Worm (Caenorhabditis elegans) whole organism, L1 larva: ENCODE measurements around the gene ZK721.3.

Source experiments
- C04F5.9 ChIP-seq: sonication (generic microtip); optimal IDR thresholded peaks from 2 replicates; lab custom pipeline; 2016; ENCODE audit warnings: missing genetic modification characterization, missing compliant biosample characterization
- F16B12.6 ChIP-seq: fragments of 150-350 bp; optimal IDR thresholded peaks from 2 replicates; lab custom pipeline; 2014; ENCODE audit warnings: missing biosample characterization, missing genetic modification characterization
- Y116A8C.19 ChIP-seq: sonication (generic microtip); optimal IDR thresholded peaks from 2 replicates; lab custom pipeline; 2016; ENCODE audit warnings: missing compliant biosample characterization, missing genetic modification characterization, borderline replicate concordance
- alr-1 ChIP-seq: fragments of 200-800 bp; sonication (Bioruptor generic); optimal IDR thresholded peaks from 2 replicates; lab custom pipeline; 2018; ENCODE audit warnings: borderline replicate concordance, mild to moderate bottlenecking, missing genetic modification characterization, missing compliant biosample characterization
- aly-2 ChIP-seq: fragments of 150-350 bp; optimal IDR thresholded peaks from 2 replicates; lab custom pipeline; 2014; ENCODE audit warnings: missing biosample characterization, missing genetic modification characterization
- ama-1 ChIP-seq: fragments of 150-350 bp; optimal IDR thresholded peaks from 2 replicates; lab custom pipeline; 2014
- blmp-1 ChIP-seq: fragments of 150-350 bp; optimal IDR thresholded peaks from 2 replicates; lab custom pipeline; 2014; ENCODE audit warnings: missing biosample characterization, missing genetic modification characterization
- ceh-63 ChIP-seq: fragments of 200-800 bp; sonication (Bioruptor generic); optimal IDR thresholded peaks from 2 replicates; lab custom pipeline; 2018; ENCODE audit warnings: mild to moderate bottlenecking, missing genetic modification characterization, missing compliant biosample characterization
- ceh-88 ChIP-seq: fragments of 200-800 bp; sonication (Bioruptor generic); IDR thresholded peaks from 2 replicates; pipeline ENCODE4 v1.3.6; 2022; ENCODE audit warnings: missing genetic modification characterization, missing compliant biosample characterization
- ces-1 ChIP-seq: fragments of 150-350 bp; optimal IDR thresholded peaks from 2 replicates; lab custom pipeline; 2014; ENCODE audit warnings: missing biosample characterization, missing genetic modification reagents, missing genetic modification characterization
- dpl-1 ChIP-seq, 3 experiments: fragments of 150-350 bp in 2 of 3; sonication (generic microtip) in 1 of 3; optimal IDR thresholded peaks; 2 replicates each; lab custom pipeline; 2014 to 2017; ENCODE audit warnings: missing biosample characterization in 3 of 3, missing genetic modification characterization in 3 of 3, missing genetic modification reagents in 3 of 3
- dsc-1 ChIP-seq: sonication (generic microtip); optimal IDR thresholded peaks from 2 replicates; lab custom pipeline; 2016; ENCODE audit warnings: mild to moderate bottlenecking, missing genetic modification characterization, missing compliant biosample characterization
- efl-1 ChIP-seq, 4 experiments: fragments of 150-350 bp; optimal IDR thresholded peaks in 3 of 4; peaks in 1 of 4; 1 replicate in 1 of 4; 2 replicates in 3 of 4; lab custom pipeline; 2014; ENCODE audit warnings: missing biosample characterization in 2 of 4, missing genetic modification characterization in 2 of 4, missing genetic modification reagents in 2 of 4
- egl-13 ChIP-seq: sonication (generic microtip); optimal IDR thresholded peaks from 2 replicates; lab custom pipeline; 2016; ENCODE audit warnings: missing genotype, missing genetic modification reagents, missing genetic modification characterization, missing compliant biosample characterization
- elt-2 ChIP-seq: sonication (generic microtip); optimal IDR thresholded peaks from 2 replicates; lab custom pipeline; 2016; ENCODE audit warnings: missing genetic modification characterization, mild to moderate bottlenecking, inconsistent platforms, missing compliant biosample characterization, missing genetic modification reagents
- fkh-10 ChIP-seq: sonication (generic microtip); optimal IDR thresholded peaks from 2 replicates; lab custom pipeline; 2017; ENCODE audit warnings: missing biosample characterization, missing genetic modification reagents, missing genetic modification characterization
- fkh-4 ChIP-seq: sonication (generic microtip); optimal IDR thresholded peaks from 2 replicates; lab custom pipeline; 2016; ENCODE audit warnings: missing compliant biosample characterization, missing genetic modification characterization, borderline replicate concordance
- fkh-8 ChIP-seq: sonication (generic microtip); optimal IDR thresholded peaks from 2 replicates; lab custom pipeline; 2016; ENCODE audit warnings: mild to moderate bottlenecking, missing genetic modification characterization, missing compliant biosample characterization
- fos-1 ChIP-seq: fragments of 150-350 bp; optimal IDR thresholded peaks from 2 replicates; lab custom pipeline; 2014; ENCODE audit warnings: missing biosample characterization, missing genetic modification characterization
- grh-1 ChIP-seq: fragments of 200-800 bp; sonication (Bioruptor generic); IDR thresholded peaks from 2 replicates; pipeline ENCODE4 v1.3.6; 2022; ENCODE audit warnings: missing genetic modification reagents, missing genetic modification characterization, missing compliant biosample characterization
- hlh-17 ChIP-seq: fragments of 200-800 bp; sonication (Bioruptor generic); optimal IDR thresholded peaks from 2 replicates; lab custom pipeline; 2018; ENCODE audit warnings: missing genetic modification characterization, mild to moderate bottlenecking, missing compliant biosample characterization, moderate library complexity, borderline replicate concordance
- hlh-4 ChIP-seq: sonication (generic microtip); optimal IDR thresholded peaks from 2 replicates; lab custom pipeline; 2016; ENCODE audit warnings: mild to moderate bottlenecking, missing genetic modification characterization, missing compliant biosample characterization
- irx-1 ChIP-seq: sonication (generic microtip); optimal IDR thresholded peaks from 2 replicates; lab custom pipeline; 2016; ENCODE audit warnings: missing genetic modification characterization, missing compliant biosample characterization
- jun-1 ChIP-seq: fragments of 150-350 bp; optimal IDR thresholded peaks from 2 replicates; lab custom pipeline; 2014; ENCODE audit warnings: missing biosample characterization, missing genetic modification reagents, missing genetic modification characterization
- lin-39 ChIP-seq: fragments of 150-350 bp; optimal IDR thresholded peaks from 2 replicates; lab custom pipeline; 2014; ENCODE audit warnings: missing biosample characterization, missing genetic modification reagents, missing genetic modification characterization
- lir-3 ChIP-seq: sonication (generic microtip); optimal IDR thresholded peaks from 2 replicates; lab custom pipeline; 2016; ENCODE audit warnings: mild to moderate bottlenecking, missing genetic modification characterization, moderate library complexity, missing compliant biosample characterization; ENCODE audit not compliant: poor library complexity
- lsy-2 ChIP-seq, 2 experiments: fragments of 150-350 bp; optimal IDR thresholded peaks; 2 replicates each; lab custom pipeline; 2014; ENCODE audit warnings: missing biosample characterization in 2 of 2, missing genetic modification characterization in 2 of 2
- mdl-1 ChIP-seq, 2 experiments: fragments of 150-350 bp; optimal IDR thresholded peaks; 2 replicates each; lab custom pipeline; 2014 to 2017; ENCODE audit warnings: missing biosample characterization in 2 of 2, missing genetic modification characterization in 2 of 2, inconsistent platforms in 1 of 2
- mep-1 ChIP-seq: fragments of 150-350 bp; optimal IDR thresholded peaks from 2 replicates; lab custom pipeline; 2014; ENCODE audit warnings: missing biosample characterization, missing genetic modification characterization
- nhr-12 ChIP-seq: sonication (generic microtip); optimal IDR thresholded peaks from 2 replicates; lab custom pipeline; 2017; ENCODE audit warnings: missing biosample characterization, missing genetic modification characterization
- nhr-19 ChIP-seq: fragments of 200-800 bp; sonication (Bioruptor generic); conservative IDR thresholded peaks from 2 replicates; pipeline ENCODE4 v1.3.6; 2022; ENCODE audit warnings: missing genetic modification characterization, missing compliant biosample characterization
- nhr-20 ChIP-seq: sonication (generic microtip); optimal IDR thresholded peaks from 2 replicates; lab custom pipeline; 2016; ENCODE audit warnings: mild to moderate bottlenecking, missing genetic modification characterization, missing compliant biosample characterization
- nhr-237 ChIP-seq: fragments of 150-350 bp; optimal IDR thresholded peaks from 2 replicates; lab custom pipeline; 2014; ENCODE audit warnings: missing biosample characterization, missing genetic modification characterization
- nhr-28 ChIP-seq: fragments of 150-350 bp; optimal IDR thresholded peaks from 2 replicates; lab custom pipeline; 2014; ENCODE audit warnings: missing biosample characterization, missing genetic modification characterization
- nhr-47 ChIP-seq: sonication (generic microtip); optimal IDR thresholded peaks from 2 replicates; lab custom pipeline; 2016; ENCODE audit warnings: mild to moderate bottlenecking, missing genetic modification characterization, moderate library complexity, missing compliant biosample characterization
- nhr-71 ChIP-seq: sonication (generic microtip); optimal IDR thresholded peaks from 2 replicates; lab custom pipeline; 2016; ENCODE audit warnings: mild to moderate bottlenecking, missing genetic modification characterization, moderate library complexity, missing compliant biosample characterization
- nhr-90 ChIP-seq: sonication (generic microtip); optimal IDR thresholded peaks from 2 replicates; lab custom pipeline; 2016; ENCODE audit warnings: mild to moderate bottlenecking, missing genetic modification characterization, missing compliant biosample characterization; ENCODE audit not compliant: poor library complexity
- pax-3 ChIP-seq: fragments of 200-800 bp; sonication (Bioruptor generic); optimal IDR thresholded peaks from 2 replicates; lab custom pipeline; 2018; ENCODE audit warnings: mild to moderate bottlenecking, missing genetic modification characterization, moderate library complexity, missing compliant biosample characterization
- rnt-1 ChIP-seq: sonication (generic microtip); optimal IDR thresholded peaks from 2 replicates; lab custom pipeline; 2016; ENCODE audit warnings: mild to moderate bottlenecking, missing genetic modification characterization, moderate library complexity, missing compliant biosample characterization
- skn-1 ChIP-seq: fragments of 150-350 bp; optimal IDR thresholded peaks from 2 replicates; lab custom pipeline; 2014; ENCODE audit warnings: missing biosample characterization, missing genetic modification characterization
- snpc-4 ChIP-seq: fragments of 150-350 bp; optimal IDR thresholded peaks from 2 replicates; lab custom pipeline; 2014; ENCODE audit warnings: missing biosample characterization, missing genetic modification characterization
- snu-23 ChIP-seq: sonication (generic microtip); optimal IDR thresholded peaks from 2 replicates; lab custom pipeline; 2016; ENCODE audit warnings: missing genetic modification characterization, missing compliant biosample characterization
- sox-4 ChIP-seq: sonication (generic microtip); optimal IDR thresholded peaks from 2 replicates; lab custom pipeline; 2016; ENCODE audit warnings: missing genetic modification characterization, missing compliant biosample characterization
- sptf-1 ChIP-seq: fragments of 150-350 bp; optimal IDR thresholded peaks from 2 replicates; lab custom pipeline; 2014; ENCODE audit warnings: missing biosample characterization, missing genetic modification characterization
- swsn-7 ChIP-seq: sonication (generic microtip); optimal IDR thresholded peaks from 2 replicates; lab custom pipeline; 2016; ENCODE audit warnings: missing genetic modification characterization, missing compliant biosample characterization
- tbx-2 ChIP-seq: sonication (generic microtip); optimal IDR thresholded peaks from 2 replicates; lab custom pipeline; 2016; ENCODE audit warnings: missing genetic modification characterization, missing compliant biosample characterization
- unc-30 ChIP-seq: sonication (generic microtip); optimal IDR thresholded peaks from 2 replicates; lab custom pipeline; 2017; ENCODE audit warnings: missing biosample characterization, missing genetic modification characterization
- unc-62 ChIP-seq: fragments of 150-350 bp; optimal IDR thresholded peaks from 2 replicates; lab custom pipeline; 2014; ENCODE audit warnings: missing biosample characterization, missing genetic modification reagents, missing genetic modification characterization
- unc-98 ChIP-seq: fragments of 200-800 bp; sonication (Bioruptor generic); IDR thresholded peaks from 2 replicates; pipeline ENCODE4 v1.3.6; 2022; ENCODE audit warnings: missing genetic modification characterization, missing compliant biosample characterization
- vab-15 ChIP-seq: sonication (generic microtip); optimal IDR thresholded peaks from 2 replicates; lab custom pipeline; 2017; ENCODE audit warnings: missing genotype, mild to moderate bottlenecking, missing genetic modification characterization, missing compliant biosample characterization
- zag-1 ChIP-seq: fragments of 150-350 bp; optimal IDR thresholded peaks from 2 replicates; lab custom pipeline; 2014; ENCODE audit warnings: missing biosample characterization, missing genetic modification characterization
- ztf-11 ChIP-seq, 2 experiments: sonication (generic microtip); optimal IDR thresholded peaks; 2 replicates each; lab custom pipeline; 2016 to 2017; ENCODE audit warnings: missing genetic modification characterization in 2 of 2, missing biosample characterization in 1 of 2, missing compliant biosample characterization in 1 of 2
- ztf-4 ChIP-seq: fragments of 150-350 bp; optimal IDR thresholded peaks from 2 replicates; lab custom pipeline; 2014; ENCODE audit warnings: missing biosample characterization, missing genetic modification characterization

The ZK721.3 gene

ce11 chrX:8789014-8789506 lies 4.7 kb downstream of the ZK721.3 start, which contains the start of gene unc-27:
Gene unc-27, plus strand, starts transcription at chrX:8789456.
- TF ChIP-seq fkh-10 (GFP tag; lab: Kevin White, UChicago) (no peak), ces-1 (GFP tag; lab: Kevin White, UChicago) (no peak), ztf-11 (tag; optimal IDR thresholded peaks at IDR 0.05; lab: Kevin White, UChicago) (no peak), alr-1 (no peak), pax-3 (tag; lab: Kevin White, UChicago) (no peak), sptf-1 (tag; lab: Kevin White, UChicago) (no peak), hlh-4 (tag; lab: Kevin White, UChicago) (no peak), dpl-1 (GFP tag; optimal IDR thresholded peaks at IDR 0.05; lab: Kevin White, UChicago) (no peak), nhr-47 (tag; lab: Kevin White, UChicago) (no peak), nhr-71 (tag; lab: Kevin White, UChicago) (peak; percentile 74), skn-1 (tag; lab: Kevin White, UChicago) (no peak), unc-30 (tag; lab: Kevin White, UChicago) (no peak), nhr-28 (tag; lab: Kevin White, UChicago) (no peak), ceh-88 (GFP tag; lab: Robert Waterston, UW) (no peak), irx-1 (no peak), jun-1 (tag; lab: Kevin White, UChicago) (no peak), nhr-20 (tag; lab: Kevin White, UChicago) (peak; percentile 20), blmp-1 (tag; lab: Kevin White, UChicago) (no peak), unc-62 (no peak), nhr-90 (tag; lab: Kevin White, UChicago) (no peak), F16B12.6 (no peak), ama-1 (lab: Kevin White, UChicago) (no peak), tbx-2 (no peak), grh-1 (GFP tag; lab: Robert Waterston, UW) (no peak), snu-23 (GFP tag; lab: Kevin White, UChicago) (peak; percentile 14), nhr-12 (no peak), sox-4 (tag; lab: Kevin White, UChicago) (no peak), fkh-8 (tag; lab: Kevin White, UChicago) (no peak), lsy-2 (tag; optimal IDR thresholded peaks at IDR 0.05; lab: Kevin White, UChicago) (peak in 1 of 2 experiments; percentile 23), ztf-4 (no peak), lir-3 (tag; lab: Kevin White, UChicago) (no peak), efl-1 (optimal IDR thresholded peaks at IDR 0.05; lab: Kevin White, UChicago) (no peak), efl-1 (GFP tag; optimal IDR thresholded peaks at IDR 0.05 in 1 of 2; lab: Kevin White, UChicago) (no peak), mdl-1 (tag; optimal IDR thresholded peaks at IDR 0.05; lab: Kevin White, UChicago) (no peak), rnt-1 (tag; lab: Kevin White, UChicago) (peak; percentile 81), nhr-19 (GFP tag; lab: Robert Waterston, UW) (peak; percentile 57), vab-15 (tag; lab: Kevin White, UChicago) (no peak), aly-2 (tag; lab: Kevin White, UChicago) (no peak), unc-98 (GFP tag; lab: Robert Waterston, UW) (no peak), C04F5.9 (no peak), fkh-4 (tag; lab: Kevin White, UChicago) (peak; percentile 37), zag-1 (tag; lab: Kevin White, UChicago) (no peak), egl-13 (tag; lab: Kevin White, UChicago) (no peak), lin-39 (peak; percentile 15), snpc-4 (tag; lab: Kevin White, UChicago) (no peak), ceh-63 (no peak), fos-1 (tag; lab: Kevin White, UChicago) (no peak), swsn-7 (no peak), hlh-17 (GFP tag; lab: Kevin White, UChicago) (no peak), Y116A8C.19 (tag; lab: Kevin White, UChicago) (no peak), dsc-1 (tag; lab: Kevin White, UChicago) (peak; percentile 82), mep-1 (tag; lab: Kevin White, UChicago) (no peak), nhr-237 (tag; lab: Kevin White, UChicago) (no peak), elt-2 (tag; lab: Kevin White, UChicago) (no peak)
